Worm (Caenorhabditis elegans): Measurements from ENCODE around the gene F58F9.4.

DNA sequence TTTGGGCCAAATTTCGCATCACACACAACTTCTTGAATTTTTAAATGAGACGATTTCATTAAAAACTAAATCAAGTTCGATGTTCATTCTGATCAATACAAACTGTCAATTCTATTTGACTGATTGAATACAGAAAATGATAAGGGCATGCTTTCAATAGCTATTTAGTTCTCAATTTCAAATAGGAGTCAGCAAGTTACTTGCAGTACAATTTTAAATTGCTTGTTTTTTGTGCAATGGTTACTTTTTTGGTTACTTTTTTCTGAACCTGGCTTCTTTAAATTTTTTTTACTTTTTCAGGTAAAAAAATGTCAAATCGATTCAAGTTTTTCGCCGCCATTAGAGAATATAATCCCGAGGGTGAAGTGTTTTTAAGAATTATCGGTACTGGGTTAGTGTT, 5.7 kb upstream of the F58F9.4 start, which contains the start of gene C49A9.2:
- TF ChIP-seq dmd-4 (tag; optimal IDR thresholded peaks at IDR 0.05) (no peak), unc-39 (tag; optimal IDR thresholded peaks at IDR 0.05) (no peak), fos-1 (tag; optimal IDR thresholded peaks at IDR 0.05) (no peak), lsy-2 (tag; optimal IDR thresholded peaks at IDR 0.05) (no peak), snpc-4 (tag; optimal IDR thresholded peaks at IDR 0.05) (no peak), ztf-4 (tag; optimal IDR thresholded peaks at IDR 0.05) (no peak), mab-5 (tag; optimal IDR thresholded peaks at IDR 0.05) (no peak)

All from whole organism, L2 larva.